Worm (Caenorhabditis elegans): ENCODE measurements around the gene K07C5.9.

K07C5.9 gene

ce11 chrV:10352928-10353427, 3.0 kb upstream of the K07C5.9 start, which contains the start of gene nol-56:
Gene nol-56 (minus strand): TSS chrV:10352978.
- TF ChIP-seq ces-1 (GFP tag; optimal IDR thresholded peaks at IDR 0.05) (peak; percentile 77), lin-13 (tag; optimal IDR thresholded peaks at IDR 0.05) (peak; percentile 56), nhr-28 (tag; optimal IDR thresholded peaks at IDR 0.05) (no peak), nhr-2 (tag; optimal IDR thresholded peaks at IDR 0.05) (no peak), unc-39 (tag; optimal IDR thresholded peaks at IDR 0.05) (no peak), ceh-39 (tag; optimal IDR thresholded peaks at IDR 0.05) (peak; percentile 82), mab-5 (tag; optimal IDR thresholded peaks at IDR 0.05) (no peak), unc-62 (GFP tag; optimal IDR thresholded peaks at IDR 0.05) (no peak), tbx-8 (GFP tag; optimal IDR thresholded peaks at IDR 0.05) (no peak), ceh-43 (GFP tag; optimal IDR thresholded peaks at IDR 0.05) (no peak), mep-1 (tag; optimal IDR thresholded peaks at IDR 0.05) (peak; percentile 64), sptf-1 (tag; optimal IDR thresholded peaks at IDR 0.05) (no peak), nhr-76 (tag; optimal IDR thresholded peaks at IDR 0.05) (no peak), pha-4 (tag; optimal IDR thresholded peaks at IDR 0.05) (peak; percentile 49), ceh-83 (GFP tag; optimal IDR thresholded peaks at IDR 0.05) (no peak), mls-2 (tag; optimal IDR thresholded peaks at IDR 0.05) (no peak), lsy-2 (tag; optimal IDR thresholded peaks at IDR 0.05) (peak; percentile 77), ham-2 (GFP tag; optimal IDR thresholded peaks at IDR 0.05) (no peak), nhr-237 (tag; optimal IDR thresholded peaks at IDR 0.05) (peak; percentile 45), elt-3 (tag; optimal IDR thresholded peaks at IDR 0.05) (no peak), hlh-1 (tag; optimal IDR thresholded peaks at IDR 0.05) (peak; percentile 53), lin-32 (GFP tag; optimal IDR thresholded peaks at IDR 0.05) (no peak), ztf-11 (tag; optimal IDR thresholded peaks at IDR 0.05) (no peak)

- TF ChIP-seq drap-1 (GFP tag; optimal IDR thresholded peaks at IDR 0.05) (no peak), sptf-1 (tag; optimal IDR thresholded peaks at IDR 0.05) (no peak), ceh-43 (GFP tag; optimal IDR thresholded peaks at IDR 0.05) (no peak), blmp-1 (tag; optimal IDR thresholded peaks at IDR 0.05) (no peak), mab-5 (tag; optimal IDR thresholded peaks at IDR 0.05) (no peak), sem-2 (GFP tag; optimal IDR thresholded peaks at IDR 0.05) (no peak), ceh-39 (tag; optimal IDR thresholded peaks at IDR 0.05) (no peak), bed-3 (GFP tag; optimal IDR thresholded peaks at IDR 0.05) (no peak), elt-3 (tag; optimal IDR thresholded peaks at IDR 0.05) (no peak), nhr-76 (tag; optimal IDR thresholded peaks at IDR 0.05) (no peak)
Measured at ce11 chrV:10342904-10343303, 7.0 kb downstream of the K07C5.9 start, which contains the start of gene K07C5.3. Gene K07C5.3 (plus strand): TSS chrV:10343032.

DNA sequence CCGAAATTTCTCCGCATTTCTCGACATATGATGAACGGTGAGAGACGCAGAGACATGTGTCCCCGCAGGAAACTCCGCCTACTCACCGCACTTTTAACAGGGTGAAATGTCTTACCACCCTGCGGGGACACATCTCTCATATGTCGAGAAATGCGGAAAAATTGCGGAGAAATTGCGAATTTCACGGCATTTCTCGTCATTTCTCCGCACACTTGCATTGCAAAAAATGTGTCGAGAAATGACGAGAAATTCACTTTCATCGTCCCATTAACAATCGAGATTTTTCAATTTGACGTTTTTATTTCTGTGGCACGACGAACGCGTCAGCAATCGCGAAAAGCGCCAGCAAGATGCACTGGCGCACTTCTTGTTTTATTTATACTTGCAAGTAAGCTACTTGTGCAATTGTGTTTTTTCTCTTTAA, 8.0 kb downstream of the K07C5.9 start, which contains the start of gene K07C5.13:
TSS of gene K07C5.13 (plus strand) at position 151 of the 424 bp plus-strand sequence.
- peak; percentile 33 for TF ChIP-seq drap-1 (GFP tag; optimal IDR thresholded peaks at IDR 0.05)
- peak; percentile 25 for TF ChIP-seq cnd-1 (tag; optimal IDR thresholded peaks at IDR 0.05)
- TF ChIP-seq sptf-1 (tag; optimal IDR thresholded peaks at IDR 0.05): peak; percentile 46
- TF ChIP-seq lin-13 (tag; optimal IDR thresholded peaks at IDR 0.05): peak; percentile 37

ce11 chrV:10339200-10339599, 10.8 kb downstream of the K07C5.9 start, which contains the start of gene K07C5.2:
Gene K07C5.2 (plus strand): TSS chrV:10339500.
- TF ChIP-seq unc-39 (tag; optimal IDR thresholded peaks at IDR 0.05) (no peak), ceh-39 (tag; optimal IDR thresholded peaks at IDR 0.05) (no peak), hlh-1 (tag; optimal IDR thresholded peaks at IDR 0.05) (no peak), lin-13 (tag; optimal IDR thresholded peaks at IDR 0.05) (no peak), ces-1 (GFP tag; optimal IDR thresholded peaks at IDR 0.05) (no peak), flh-1 (GFP tag; optimal IDR thresholded peaks at IDR 0.05) (no peak), ceh-83 (GFP tag; optimal IDR thresholded peaks at IDR 0.05) (no peak), pha-4 (tag; optimal IDR thresholded peaks at IDR 0.05) (no peak), blmp-1 (tag; optimal IDR thresholded peaks at IDR 0.05) (no peak), cnd-1 (tag; optimal IDR thresholded peaks at IDR 0.05) (no peak), unc-62 (GFP tag; optimal IDR thresholded peaks at IDR 0.05) (no peak), mep-1 (tag; optimal IDR thresholded peaks at IDR 0.05) (no peak), mls-2 (tag; optimal IDR thresholded peaks at IDR 0.05) (no peak), ztf-11 (tag; optimal IDR thresholded peaks at IDR 0.05) (no peak), unc-120 (tag; optimal IDR thresholded peaks at IDR 0.05; ENCODE audit: poor library complexity, severe bottlenecking) (no peak), lsy-2 (tag; optimal IDR thresholded peaks at IDR 0.05) (no peak), nhr-237 (tag; optimal IDR thresholded peaks at IDR 0.05) (no peak)
